Fruit fly (Drosophila melanogaster): Measurements from ENCODE around the gene Polr2J.

The Polr2J gene

dm6 chr2L:17387735-17388367 is 22.4 kb downstream of the Polr2J start (continued):
- no peak for TF ChIP-seq Hr51 (GFP tag; optimal IDR thresholded peaks at IDR 0.05)
- no peak for TF ChIP-seq CG6272 (GFP tag; IDR thresholded peaks at IDR 0.05)
- TF ChIP-seq Oaz (GFP tag; IDR thresholded peaks at IDR 0.05), result no peak
- TF ChIP-seq CG8924 (tag; optimal IDR thresholded peaks at IDR 0.05), result no peak
- no peak for TF ChIP-seq usp (GFP tag; optimal IDR thresholded peaks at IDR 0.05)
- no peak for TF ChIP-seq Kr (GFP tag; optimal IDR thresholded peaks at IDR 0.05)
- TF ChIP-seq Poxn (GFP tag; IDR thresholded peaks at IDR 0.05), result no peak
- TF ChIP-seq hb (GFP tag; IDR thresholded peaks at IDR 0.05; ENCODE audit: partially characterized antibody), result no peak
- peak in 1 of 2 experiments; percentile 12 for TF ChIP-seq dpn (GFP tag; optimal IDR thresholded peaks at IDR 0.05)
- TF ChIP-seq CG7357 (GFP tag; IDR thresholded peaks at IDR 0.05), result no peak
- no peak for TF ChIP-seq Bteb2 (GFP tag; optimal IDR thresholded peaks at IDR 0.05)
- TF ChIP-seq CG3407 (GFP tag; optimal IDR thresholded peaks at IDR 0.05), result no peak
- TF ChIP-seq insv (GFP tag; optimal IDR thresholded peaks at IDR 0.05), result no peak
- no peak for TF ChIP-seq CG9609 (GFP tag; optimal IDR thresholded peaks at IDR 0.05)
- TF ChIP-seq crp (GFP tag; optimal IDR thresholded peaks at IDR 0.05), result no peak
- TF ChIP-seq CG4282 (GFP tag; optimal IDR thresholded peaks at IDR 0.05), result no peak
- TF ChIP-seq ato (GFP tag; IDR thresholded peaks at IDR 0.05; ENCODE audit: partially characterized antibody), result no peak
- no peak for TF ChIP-seq CG13287 (GFP tag; IDR thresholded peaks at IDR 0.05; ENCODE audit: partially characterized antibody)
- TF ChIP-seq Sin3A (optimal IDR thresholded peaks at IDR 0.05), result no peak
- TF ChIP-seq sim (GFP tag; IDR thresholded peaks at IDR 0.05), result no peak
- TF ChIP-seq Chrac-16 (GFP tag; optimal IDR thresholded peaks at IDR 0.05), result no peak
- no peak for TF ChIP-seq klu (GFP tag; IDR thresholded peaks at IDR 0.05)
- no peak for TF ChIP-seq chinmo (GFP tag; IDR thresholded peaks at IDR 0.05; ENCODE audit: partially characterized antibody)
- TF ChIP-seq CG6854 (GFP tag; optimal IDR thresholded peaks at IDR 0.05), result no peak
- no peak for TF ChIP-seq Hr3 (GFP tag; optimal IDR thresholded peaks at IDR 0.05)
- TF ChIP-seq CG13296 (GFP tag; optimal IDR thresholded peaks at IDR 0.05), result peak; percentile 34
- TF ChIP-seq Rfx (GFP tag; IDR thresholded peaks at IDR 0.05), result no peak
- no peak for TF ChIP-seq chn (GFP tag; optimal IDR thresholded peaks at IDR 0.05)
- no peak for TF ChIP-seq emc (GFP tag; optimal IDR thresholded peaks at IDR 0.05)
- no peak for TF ChIP-seq C15 (GFP tag; IDR thresholded peaks at IDR 0.05)
- no peak for TF ChIP-seq gce (GFP tag; IDR thresholded peaks at IDR 0.05)
- TF ChIP-seq sr (GFP tag; IDR thresholded peaks at IDR 0.05), result no peak
- TF ChIP-seq MTF-1 (GFP tag; optimal IDR thresholded peaks at IDR 0.05; ENCODE audit: borderline replicate concordance), result no peak
- peak; percentile 20 for TF ChIP-seq B-H2 (GFP tag; optimal IDR thresholded peaks at IDR 0.05)
- TF ChIP-seq jing (GFP tag; optimal IDR thresholded peaks at IDR 0.05), result no peak
- TF ChIP-seq CG5953 (GFP tag; IDR thresholded peaks at IDR 0.05), result 0 out of 2 replicates have a peak, but pooled peaks have one; percentile 21
- TF ChIP-seq CG1832 (GFP tag; optimal IDR thresholded peaks at IDR 0.05), result no peak
- TF ChIP-seq NfI (GFP tag; optimal IDR thresholded peaks at IDR 0.05), result no peak
- TF ChIP-seq ac (GFP tag; optimal IDR thresholded peaks at IDR 0.05), result no peak
- TF ChIP-seq kni (GFP tag; optimal IDR thresholded peaks at IDR 0.05), result no peak
- TF ChIP-seq CG6654 (GFP tag; optimal IDR thresholded peaks at IDR 0.05), result no peak
- no peak for TF ChIP-seq cad (GFP tag; optimal IDR thresholded peaks at IDR 0.05)
- no peak for TF ChIP-seq H15 (GFP tag; IDR thresholded peaks at IDR 0.05)
- TF ChIP-seq CG4424 (GFP tag; optimal IDR thresholded peaks at IDR 0.05), result no peak
- TF ChIP-seq Six4 (GFP tag; optimal IDR thresholded peaks at IDR 0.05), result no peak
- no peak for TF ChIP-seq CG7745 (tag; optimal IDR thresholded peaks at IDR 0.05)
- no peak for TF ChIP-seq CG12744 (GFP tag; optimal IDR thresholded peaks at IDR 0.05)
- no peak for TF ChIP-seq CoRest (tag; optimal IDR thresholded peaks at IDR 0.05)
- no peak for TF ChIP-seq tup (GFP tag; optimal IDR thresholded peaks at IDR 0.05)
- TF ChIP-seq amos (GFP tag; IDR thresholded peaks at IDR 0.05; ENCODE audit: partially characterized antibody), result no peak; the same call in 1 of the 2 replicates
- TF ChIP-seq lbe (GFP tag; optimal IDR thresholded peaks at IDR 0.05), result no peak
